Worm (Caenorhabditis elegans) whole organism, early embryonic: Measurements from ENCODE around the gene srj-25.

Source experiments
- F13C5.2 ChIP-seq: sonication (generic microtip); optimal IDR thresholded peaks from 2 replicates; lab custom pipeline; 2017; ENCODE audit warnings: mild to moderate bottlenecking, missing genetic modification characterization, inconsistent platforms, missing compliant biosample characterization
- ama-1 ChIP-seq: fragments of 150-350 bp; optimal IDR thresholded peaks from 2 replicates; lab custom pipeline; 2014
- flt-1 ChIP-seq: fragments of 200-800 bp; sonication (Bioruptor generic); IDR thresholded peaks from 2 replicates; pipeline ENCODE4 v1.3.6; 2022; ENCODE audit warnings: missing genetic modification characterization, missing compliant biosample characterization

- TF ChIP-seq ama-1 (lab: Kevin White, UChicago) (no peak), flt-1 (GFP tag; lab: Robert Waterston, UW) (no peak), F13C5.2 (tag; lab: Kevin White, UChicago) (no peak)
These were observed 25.2 kb upstream of the srj-25 start, which contains the start of gene C05E4.15 for ce11 chrV:761235-761634.
